Worm (Caenorhabditis elegans) whole organism, late embryonic: Measurements from ENCODE around the gene lron-12.

Experiments used
- F13H6.1 ChIP-seq: sonication (generic microtip); optimal IDR thresholded peaks from 2 replicates; lab custom pipeline; 2016; ENCODE audit warnings: missing genetic modification characterization, missing compliant biosample characterization
- K02D7.2 ChIP-seq: sonication (generic microtip); optimal IDR thresholded peaks from 2 replicates; lab custom pipeline; 2017; ENCODE audit warnings: mild to moderate bottlenecking, missing genetic modification characterization, missing compliant biosample characterization
- K09A11.1 ChIP-seq: sonication (generic microtip); optimal IDR thresholded peaks from 2 replicates; lab custom pipeline; 2017; ENCODE audit warnings: antibody characterized with exemption, mild to moderate bottlenecking, missing genetic modification characterization, missing compliant biosample characterization; ENCODE audit not compliant: insufficient read depth
- T23F11.4 ChIP-seq: fragments of 200-800 bp; sonication (Bioruptor generic); optimal IDR thresholded peaks from 2 replicates; lab custom pipeline; 2018; ENCODE audit warnings: mild to moderate bottlenecking, missing genetic modification characterization, missing compliant biosample characterization
- Y22D7AL.16 ChIP-seq: sonication (generic microtip); optimal IDR thresholded peaks from 2 replicates; lab custom pipeline; 2016; ENCODE audit warnings: missing genetic modification characterization, missing compliant biosample characterization
- ahr-1 ChIP-seq: sonication (generic microtip); optimal IDR thresholded peaks from 2 replicates; lab custom pipeline; 2016; ENCODE audit warnings: missing genetic modification characterization, missing compliant biosample characterization
- ceh-14 ChIP-seq: sonication (generic microtip); optimal IDR thresholded peaks from 2 replicates; lab custom pipeline; 2016; ENCODE audit warnings: missing genotype, missing genetic modification characterization, missing compliant biosample characterization
- ceh-24 ChIP-seq: sonication (generic microtip); optimal IDR thresholded peaks from 2 replicates; lab custom pipeline; 2016; ENCODE audit warnings: mild to moderate bottlenecking, missing genetic modification characterization, missing compliant biosample characterization
- ceh-48 ChIP-seq: sonication (generic microtip); optimal IDR thresholded peaks from 2 replicates; lab custom pipeline; 2016; ENCODE audit warnings: missing genetic modification characterization, inconsistent platforms, missing compliant biosample characterization
- ceh-6 ChIP-seq: fragments of 200-800 bp; sonication (Bioruptor generic); optimal IDR thresholded peaks from 2 replicates; lab custom pipeline; 2018; ENCODE audit warnings: mild to moderate bottlenecking, missing genetic modification characterization, missing compliant biosample characterization
- ceh-9 ChIP-seq: sonication (generic microtip); optimal IDR thresholded peaks from 2 replicates; lab custom pipeline; 2016; ENCODE audit warnings: mild to moderate bottlenecking, missing genetic modification characterization, inconsistent platforms, missing compliant biosample characterization
- dve-1 ChIP-seq: sonication (generic microtip); optimal IDR thresholded peaks from 2 replicates; lab custom pipeline; 2017; ENCODE audit warnings: antibody characterized with exemption, mild to moderate bottlenecking, missing genetic modification characterization, missing compliant biosample characterization
- elt-2 ChIP-seq: sonication (generic microtip); optimal IDR thresholded peaks from 2 replicates; lab custom pipeline; 2016; ENCODE audit warnings: missing genetic modification reagents, missing genetic modification characterization, missing compliant biosample characterization
- fax-1 ChIP-seq: sonication (generic microtip); optimal IDR thresholded peaks from 2 replicates; lab custom pipeline; 2016; ENCODE audit warnings: missing genotype, missing genetic modification characterization, missing compliant biosample characterization
- fkh-6 ChIP-seq: sonication (generic microtip); optimal IDR thresholded peaks from 2 replicates; lab custom pipeline; 2016; ENCODE audit warnings: missing genetic modification characterization, missing compliant biosample characterization
- gmeb-2 ChIP-seq: sonication (generic microtip); optimal IDR thresholded peaks from 2 replicates; lab custom pipeline; 2016; ENCODE audit warnings: missing genetic modification characterization, inconsistent platforms, missing compliant biosample characterization
- hlh-13 ChIP-seq: fragments of 200-800 bp; sonication (Bioruptor generic); optimal IDR thresholded peaks from 2 replicates; lab custom pipeline; 2018; ENCODE audit warnings: mild to moderate bottlenecking, missing genetic modification characterization, missing compliant biosample characterization
- hlh-6 ChIP-seq: sonication (generic microtip); optimal IDR thresholded peaks from 2 replicates; lab custom pipeline; 2016; ENCODE audit warnings: missing genotype, missing genetic modification characterization, missing compliant biosample characterization
- lim-6 ChIP-seq: sonication (generic microtip); optimal IDR thresholded peaks from 2 replicates; lab custom pipeline; 2016; ENCODE audit warnings: missing genetic modification characterization, missing compliant biosample characterization
- madf-2 ChIP-seq: sonication (generic microtip); optimal IDR thresholded peaks from 2 replicates; lab custom pipeline; 2017; ENCODE audit warnings: missing genetic modification characterization, missing compliant biosample characterization
- nfya-1 ChIP-seq: sonication (generic microtip); optimal IDR thresholded peaks from 2 replicates; lab custom pipeline; 2017; ENCODE audit warnings: missing genetic modification characterization, mild to moderate bottlenecking, missing compliant biosample characterization, antibody characterized with exemption, moderate library complexity
- nhr-11 ChIP-seq: fragments of 150-350 bp; optimal IDR thresholded peaks from 2 replicates; lab custom pipeline; 2014; ENCODE audit warnings: missing biosample characterization, missing genetic modification characterization
- nhr-232 ChIP-seq: sonication (generic microtip); optimal IDR thresholded peaks from 2 replicates; lab custom pipeline; 2016; ENCODE audit warnings: missing genetic modification characterization, missing compliant biosample characterization
- odd-2 ChIP-seq: sonication (generic microtip); optimal IDR thresholded peaks from 2 replicates; lab custom pipeline; 2017; ENCODE audit warnings: antibody characterized with exemption, mild to moderate bottlenecking, missing genetic modification characterization, missing compliant biosample characterization
- sox-4 ChIP-seq: sonication (generic microtip); optimal IDR thresholded peaks from 2 replicates; lab custom pipeline; 2017; ENCODE audit warnings: mild to moderate bottlenecking, missing genetic modification characterization, inconsistent platforms, missing compliant biosample characterization
- tbx-2 ChIP-seq: sonication (generic microtip); optimal IDR thresholded peaks from 2 replicates; lab custom pipeline; 2016; ENCODE audit warnings: missing genetic modification characterization, missing compliant biosample characterization
- tbx-7 ChIP-seq: sonication (generic microtip); optimal IDR thresholded peaks from 2 replicates; lab custom pipeline; 2016; ENCODE audit warnings: missing genotype, missing genetic modification characterization, missing compliant biosample characterization
- ttx-3 ChIP-seq: sonication (generic microtip); optimal IDR thresholded peaks from 2 replicates; lab custom pipeline; 2016; ENCODE audit warnings: missing genetic modification reagents, missing genetic modification characterization, missing compliant biosample characterization
- unc-3 ChIP-seq, 2 experiments: fragments of 200-800 bp in 1 of 2; sonication (Bioruptor generic) in 1 of 2; sonication (generic microtip) in 1 of 2; conservative IDR thresholded peaks in 1 of 2; optimal IDR thresholded peaks in 1 of 2; 2 replicates each; pipeline versions ENCODE4 v1.3.6 to Lab custom; 2016 to 2022; ENCODE audit warnings: missing compliant biosample characterization in 2 of 2, missing genetic modification characterization in 2 of 2, missing genetic modification reagents in 1 of 2
- unc-42 ChIP-seq: sonication (generic microtip); optimal IDR thresholded peaks from 2 replicates; lab custom pipeline; 2016; ENCODE audit warnings: missing genotype, missing genetic modification characterization, missing compliant biosample characterization
- unc-55 ChIP-seq: sonication (generic microtip); optimal IDR thresholded peaks from 2 replicates; lab custom pipeline; 2017; ENCODE audit warnings: missing biosample characterization, missing genetic modification reagents, missing genetic modification characterization
- unc-86 ChIP-seq: sonication (generic microtip); optimal IDR thresholded peaks from 2 replicates; lab custom pipeline; 2016; ENCODE audit warnings: missing genetic modification characterization, missing compliant biosample characterization
- zip-5 ChIP-seq: sonication (generic microtip); optimal IDR thresholded peaks from 2 replicates; lab custom pipeline; 2016; ENCODE audit warnings: missing genetic modification characterization, missing compliant biosample characterization

The lron-12 gene

DNA sequence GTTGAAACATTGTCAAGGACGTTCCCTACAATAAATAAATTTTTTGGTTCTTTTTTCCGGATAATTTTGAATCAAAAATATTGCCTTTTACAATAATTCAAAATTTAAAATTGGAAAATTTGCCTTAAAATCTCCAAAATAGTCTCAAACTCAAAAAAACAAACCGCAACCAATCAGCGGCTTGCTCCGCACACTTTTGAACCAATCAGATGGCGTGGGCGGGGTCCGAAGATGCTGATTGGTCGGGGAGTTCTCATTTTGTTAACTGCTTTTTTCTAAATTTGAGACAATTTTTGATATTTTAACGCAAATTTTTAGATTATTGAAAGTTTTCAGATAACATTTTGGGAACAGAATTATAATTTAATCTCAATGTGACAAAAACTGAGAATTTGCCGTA, 19.2 kb upstream of the lron-12 start:
- no peak for TF ChIP-seq zip-5 (tag; lab: Kevin White, UChicago)
- TF ChIP-seq ahr-1 (tag; lab: Kevin White, UChicago): no peak
- TF ChIP-seq nfya-1 (tag; lab: Kevin White, UChicago): peak; percentile 98
- no peak for TF ChIP-seq unc-86

DNA sequence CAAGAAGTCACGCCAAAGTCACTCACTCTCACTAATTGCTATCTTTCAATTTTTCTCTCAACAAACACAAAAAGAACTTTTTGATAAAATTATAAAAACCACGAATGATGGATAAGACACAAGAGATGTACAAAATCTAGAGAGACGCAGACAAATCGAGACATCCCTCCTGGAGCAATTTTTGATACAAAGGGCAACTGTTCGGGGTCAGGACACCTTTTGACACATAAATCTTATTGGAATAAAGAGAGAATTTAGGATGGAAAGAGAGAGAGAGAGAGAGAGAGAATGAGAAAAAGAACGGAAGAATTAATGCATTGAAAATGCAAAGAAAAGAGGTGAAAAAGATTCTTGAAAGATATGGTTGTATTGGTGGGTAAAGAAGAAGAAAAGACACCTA, 18.8 kb upstream of the lron-12 start:
- TF ChIP-seq nhr-232: no peak
- TF ChIP-seq lim-6: no peak
- TF ChIP-seq F13H6.1 (tag; lab: Kevin White, UChicago): no peak
- TF ChIP-seq unc-55: peak; percentile 84

DNA sequence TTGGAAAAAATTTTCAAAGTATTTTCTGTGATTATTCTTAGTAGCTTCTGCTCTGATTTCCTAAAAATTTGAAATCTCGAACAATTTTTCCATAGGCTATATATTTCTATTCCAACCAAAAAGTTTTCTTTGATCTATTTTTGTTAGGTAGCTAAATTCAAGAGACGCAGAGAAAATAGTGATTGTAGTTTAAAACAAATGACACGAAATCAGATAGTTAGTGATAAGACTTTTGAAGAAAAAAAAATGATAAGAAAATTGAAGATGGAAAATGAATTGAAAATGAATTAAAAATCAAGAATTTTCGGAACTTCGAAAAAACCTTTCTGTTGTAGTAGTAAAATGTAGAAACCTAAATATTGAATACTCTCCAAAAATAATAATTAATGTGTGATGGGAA, 17.3 kb upstream of the lron-12 start:
- TF ChIP-seq ceh-14 (tag; lab: Kevin White, UChicago) (no peak), K02D7.2 (no peak), nhr-11 (no peak), hlh-13 (GFP tag; lab: Kevin White, UChicago) (no peak), ttx-3 (tag; lab: Kevin White, UChicago) (no peak), elt-2 (tag; lab: Kevin White, UChicago) (peak; percentile 23), tbx-7 (tag; lab: Kevin White, UChicago) (no peak), hlh-6 (tag; lab: Kevin White, UChicago) (no peak), unc-55 (no peak)

DNA sequence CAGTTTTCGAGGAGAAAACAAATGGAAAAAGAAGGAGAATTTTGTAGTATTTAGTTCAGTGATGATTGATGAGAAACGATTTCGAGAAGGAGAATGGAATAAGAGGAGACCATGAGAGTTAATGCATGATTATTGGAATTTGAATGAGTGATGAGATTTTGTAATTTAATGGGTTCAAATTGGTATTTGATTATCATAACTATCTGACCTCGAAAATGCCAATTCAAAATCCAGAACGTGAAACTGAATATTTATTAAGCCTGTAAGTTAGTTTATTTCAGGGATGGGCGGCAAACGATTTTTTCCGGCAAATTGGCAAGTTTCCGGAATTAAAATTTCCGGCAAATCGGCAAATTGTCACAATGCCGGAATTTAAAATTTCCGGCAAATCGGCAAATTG, 14.8 kb upstream of the lron-12 start:
- TF ChIP-seq T23F11.4 (GFP tag; lab: Kevin White, UChicago) (no peak), ceh-6 (GFP tag; lab: Kevin White, UChicago) (no peak), fkh-6 (tag; lab: Kevin White, UChicago) (no peak), madf-2 (tag; lab: Kevin White, UChicago) (no peak), ttx-3 (tag; lab: Kevin White, UChicago) (no peak), nfya-1 (tag; lab: Kevin White, UChicago) (no peak), ceh-24 (tag; lab: Kevin White, UChicago) (no peak), hlh-13 (GFP tag; lab: Kevin White, UChicago) (no peak), ahr-1 (tag; lab: Kevin White, UChicago) (no peak), fax-1 (tag; lab: Kevin White, UChicago) (no peak), odd-2 (no peak), tbx-7 (tag; lab: Kevin White, UChicago) (no peak), nhr-11 (no peak), sox-4 (tag; lab: Kevin White, UChicago) (no peak), Y22D7AL.16 (no peak)

DNA sequence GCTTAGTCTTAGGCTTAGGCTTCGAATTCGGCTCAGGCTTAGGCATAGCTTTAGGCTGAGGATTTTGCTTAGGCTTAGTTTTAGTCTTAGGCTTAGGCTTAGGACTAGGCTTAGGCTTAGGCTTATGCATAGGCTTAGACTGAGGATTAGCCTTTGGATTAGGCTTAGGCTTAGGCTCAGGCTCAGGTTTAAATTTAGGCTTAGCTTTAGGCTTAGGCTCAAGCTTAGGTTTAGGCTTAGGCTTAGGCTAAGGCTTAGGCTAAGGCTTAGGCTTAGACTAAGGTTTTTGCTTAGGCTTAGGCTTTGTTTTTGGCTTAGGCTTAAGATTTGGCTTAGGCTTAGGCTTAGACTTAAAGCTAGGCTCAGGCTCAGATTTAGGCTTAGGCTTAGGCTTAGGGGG, 13.5 kb upstream of the lron-12 start:
- TF ChIP-seq K02D7.2: peak; percentile 27
- no peak for TF ChIP-seq tbx-2 (tag; lab: Kevin White, UChicago)
- no peak for TF ChIP-seq hlh-6 (tag; lab: Kevin White, UChicago)
- peak; percentile 98 for TF ChIP-seq dve-1 (tag; lab: Kevin White, UChicago)

DNA sequence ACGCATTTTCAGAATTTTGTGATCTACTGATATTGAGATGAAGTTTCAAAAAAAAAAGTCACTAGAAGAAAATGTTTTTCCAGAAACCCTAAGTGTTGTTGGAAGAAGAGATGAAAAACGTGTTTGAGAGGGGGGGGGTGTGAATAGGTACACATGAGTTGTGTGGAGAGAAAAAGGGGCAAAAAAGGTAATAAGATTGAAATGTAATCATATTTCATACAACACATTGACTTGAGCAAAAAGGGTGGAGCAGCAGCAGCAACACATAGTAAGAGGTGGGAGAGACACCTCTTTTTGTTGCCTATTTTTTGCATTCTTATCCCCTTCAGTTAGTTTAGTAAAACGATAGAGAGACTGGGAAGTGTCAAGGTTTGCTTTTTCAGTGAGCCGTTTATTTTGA, 12.5 kb upstream of the lron-12 start:
- TF ChIP-seq K02D7.2: no peak
- TF ChIP-seq unc-42: peak; percentile 79

DNA sequence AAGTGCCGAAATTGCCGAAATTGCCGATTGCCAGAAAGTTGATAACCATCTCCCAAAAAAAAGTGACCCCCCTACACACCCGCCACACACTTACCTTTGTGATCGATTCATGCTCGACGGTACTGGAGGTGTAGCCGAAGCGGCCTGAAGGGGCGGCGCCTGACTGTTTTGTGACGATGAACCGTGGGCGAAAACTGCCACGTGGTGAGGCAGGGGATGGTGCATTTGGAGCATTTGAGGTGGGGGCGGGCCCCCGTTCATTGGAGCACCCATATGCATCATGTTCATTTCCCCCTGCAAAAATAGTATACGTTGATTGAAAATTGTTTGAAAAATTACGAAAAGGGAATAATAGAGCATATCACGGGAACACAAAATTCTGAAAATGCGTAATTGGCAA, 11.8 kb upstream of the lron-12 start, which contains the start of gene Y75B8A.6:
Gene Y75B8A.6, minus strand, starts transcription at position 292 of the 400 bp plus-strand sequence.
- TF ChIP-seq ceh-9 (no peak), ttx-3 (tag; lab: Kevin White, UChicago) (no peak), odd-2 (no peak), ceh-48 (no peak), tbx-7 (tag; lab: Kevin White, UChicago) (no peak), F13H6.1 (tag; lab: Kevin White, UChicago) (no peak), K09A11.1 (tag; lab: Kevin White, UChicago) (no peak), unc-86 (no peak), unc-55 (no peak), fkh-6 (tag; lab: Kevin White, UChicago) (no peak), gmeb-2 (tag; lab: Kevin White, UChicago) (no peak), sox-4 (tag; lab: Kevin White, UChicago) (no peak), unc-3 (GFP tag; conservative IDR thresholded peaks at IDR 0.05; lab: Robert Waterston, UW) (no peak), unc-3 (tag; optimal IDR thresholded peaks at IDR 0.05; lab: Kevin White, UChicago) (no peak), nhr-232 (no peak)
